Worm (Caenorhabditis elegans) whole organism, young adult: ENCODE results near the gene degl-1.

Source experiments
- B0019.2 ChIP-seq: fragments of 200-800 bp; sonication (Bioruptor generic); conservative IDR thresholded peaks from 2 replicates; pipeline ENCODE4 v1.3.6; 2022; ENCODE audit warnings: missing genetic modification reagents, missing genetic modification characterization, missing compliant biosample characterization
- C06A6.2 ChIP-seq: fragments of 200-800 bp; sonication (Bioruptor generic); conservative IDR thresholded peaks from 2 replicates; pipeline ENCODE4 v1.3.6; 2022; ENCODE audit warnings: missing genetic modification characterization, missing compliant biosample characterization
- C17E4.6 ChIP-seq: fragments of 200-800 bp; sonication (Bioruptor generic); IDR thresholded peaks from 2 replicates; pipeline ENCODE4 v1.3.6; 2022; ENCODE audit warnings: missing genetic modification reagents, missing genetic modification characterization, missing compliant biosample characterization
- D2030.7 ChIP-seq: fragments of 200-800 bp; sonication (Bioruptor generic); IDR thresholded peaks from 2 replicates; pipeline ENCODE4 v1.3.6; 2022; ENCODE audit warnings: missing genetic modification reagents, missing genetic modification characterization, missing compliant biosample characterization
- F22D6.2 ChIP-seq: sonication (generic microtip); optimal IDR thresholded peaks from 2 replicates; lab custom pipeline; 2016; ENCODE audit warnings: mild to moderate bottlenecking, missing genetic modification characterization, missing compliant biosample characterization
- F33H1.4 ChIP-seq: fragments of 200-800 bp; sonication (Bioruptor generic); IDR thresholded peaks from 2 replicates; pipeline ENCODE4 v1.3.6; 2022; ENCODE audit warnings: missing genetic modification reagents, missing genetic modification characterization, missing compliant biosample characterization
- F37B4.10 ChIP-seq: fragments of 200-800 bp; sonication (Bioruptor generic); IDR thresholded peaks from 2 replicates; pipeline ENCODE4 v1.3.6; 2022; ENCODE audit warnings: missing genetic modification characterization, missing compliant biosample characterization
- F39B2.1 ChIP-seq: fragments of 200-800 bp; sonication (Bioruptor generic); IDR thresholded peaks from 2 replicates; pipeline ENCODE4 v1.3.6; 2022; ENCODE audit warnings: missing genetic modification reagents, missing genetic modification characterization, missing compliant biosample characterization
- F49E8.2 ChIP-seq: sonication (generic microtip); optimal IDR thresholded peaks from 3 replicates; lab custom pipeline; 2017; ENCODE audit warnings: missing genetic modification characterization, mild to moderate bottlenecking, missing compliant biosample characterization, antibody characterized with exemption, moderate library complexity; ENCODE audit not compliant: insufficient read depth
- F57A8.1 ChIP-seq: fragments of 200-800 bp; sonication (Bioruptor generic); optimal IDR thresholded peaks from 2 replicates; lab custom pipeline; 2018; ENCODE audit warnings: mild to moderate bottlenecking, missing genetic modification characterization, moderate library complexity, missing compliant biosample characterization
- F57C9.4 ChIP-seq: sonication (generic microtip); optimal IDR thresholded peaks from 2 replicates; lab custom pipeline; 2017; ENCODE audit warnings: mild to moderate bottlenecking, missing genetic modification characterization, missing compliant biosample characterization
- T26A5.8 ChIP-seq: sonication (generic microtip); optimal IDR thresholded peaks from 2 replicates; lab custom pipeline; 2016; ENCODE audit warnings: missing genetic modification characterization, missing compliant biosample characterization
- Y53G8AR.9 ChIP-seq: fragments of 200-800 bp; sonication (Bioruptor generic); conservative IDR thresholded peaks from 2 replicates; pipeline ENCODE4 v1.3.6; 2022; ENCODE audit warnings: missing genetic modification reagents, missing genetic modification characterization, missing compliant biosample characterization
- Y67H2A.10 ChIP-seq: fragments of 200-800 bp; sonication (Bioruptor generic); conservative IDR thresholded peaks from 2 replicates; pipeline ENCODE4 v1.3.6; 2022; ENCODE audit warnings: missing genetic modification reagents, missing genetic modification characterization, missing compliant biosample characterization
- akir-1 ChIP-seq: fragments of 200-800 bp; sonication (Bioruptor generic); optimal IDR thresholded peaks from 2 replicates; lab custom pipeline; 2018; ENCODE audit warnings: mild to moderate bottlenecking, missing genetic modification characterization, moderate library complexity, missing compliant biosample characterization
- ama-1 ChIP-seq, 3 experiments: fragments of 150-350 bp in 1 of 3; sonication (generic microtip) in 2 of 3; optimal IDR thresholded peaks; 2 replicates each; lab custom pipeline; 2014 to 2018; ENCODE audit warnings: missing biosample characterization in 2 of 3, missing genetic modification characterization in 2 of 3, missing genetic modification reagents in 2 of 3
- atf-7 ChIP-seq: sonication (generic microtip); optimal IDR thresholded peaks from 2 replicates; lab custom pipeline; 2017; ENCODE audit warnings: mild to moderate bottlenecking, missing genetic modification characterization, missing compliant biosample characterization
- attf-5 ChIP-seq: fragments of 200-800 bp; sonication (Bioruptor generic); optimal IDR thresholded peaks from 2 replicates; lab custom pipeline; 2018; ENCODE audit warnings: mild to moderate bottlenecking, missing genetic modification characterization, missing compliant biosample characterization
- bed-1 ChIP-seq: fragments of 200-800 bp; sonication (Bioruptor generic); IDR thresholded peaks from 2 replicates; pipeline ENCODE4 v1.3.6; 2022; ENCODE audit warnings: missing genetic modification reagents, missing genetic modification characterization, missing compliant biosample characterization
- cebp-1 ChIP-seq, 2 experiments: fragments of 200-800 bp in 1 of 2; sonication (Bioruptor generic) in 1 of 2; sonication (generic microtip) in 1 of 2; IDR thresholded peaks in 1 of 2; optimal IDR thresholded peaks in 1 of 2; 2 replicates each; pipeline versions ENCODE4 v1.3.6 to Lab custom; 2017 to 2022; ENCODE audit warnings: missing compliant biosample characterization in 2 of 2, missing genetic modification characterization in 2 of 2, mild to moderate bottlenecking in 1 of 2, missing genetic modification reagents in 1 of 2, moderate library complexity in 1 of 2
- ceh-100 ChIP-seq: fragments of 200-800 bp; sonication (Bioruptor generic); IDR thresholded peaks from 2 replicates; pipeline ENCODE4 v1.3.6; 2022; ENCODE audit warnings: missing genetic modification reagents, missing genetic modification characterization, missing compliant biosample characterization
- ceh-40 ChIP-seq: fragments of 200-800 bp; sonication (Bioruptor generic); IDR thresholded peaks from 2 replicates; pipeline ENCODE4 v1.3.6; 2022; ENCODE audit warnings: missing genetic modification characterization, missing compliant biosample characterization
- ceh-58 ChIP-seq: fragments of 200-800 bp; sonication (Bioruptor generic); IDR thresholded peaks from 2 replicates; pipeline ENCODE4 v1.3.6; 2022; ENCODE audit warnings: missing genetic modification characterization, missing compliant biosample characterization
- dpl-1 ChIP-seq: fragments of 150-350 bp; optimal IDR thresholded peaks from 2 replicates; lab custom pipeline; 2014; ENCODE audit warnings: missing biosample characterization, missing genetic modification reagents, missing genetic modification characterization
- gei-17 ChIP-seq: fragments of 200-800 bp; sonication (Bioruptor generic); optimal IDR thresholded peaks from 2 replicates; lab custom pipeline; 2018; ENCODE audit warnings: mild to moderate bottlenecking, missing genetic modification characterization, missing compliant biosample characterization
- hlh-26 ChIP-seq: fragments of 200-800 bp; sonication (Bioruptor generic); conservative IDR thresholded peaks from 2 replicates; pipeline ENCODE4 v1.3.6; 2022; ENCODE audit warnings: missing genetic modification reagents, missing genetic modification characterization, missing compliant biosample characterization
- hmg-1.2 ChIP-seq: fragments of 200-800 bp; sonication (Bioruptor generic); IDR thresholded peaks from 2 replicates; pipeline ENCODE4 v1.3.6; 2022; ENCODE audit warnings: missing genetic modification reagents, missing genetic modification characterization, missing compliant biosample characterization
- hrde-1 ChIP-seq: sonication (generic microtip); optimal IDR thresholded peaks from 2 replicates; lab custom pipeline; 2016; ENCODE audit warnings: missing genetic modification characterization, mild to moderate bottlenecking, missing compliant biosample characterization, moderate library complexity, missing genotype, missing genetic modification reagents, borderline replicate concordance
- let-526 ChIP-seq: fragments of 200-800 bp; sonication (Bioruptor generic); IDR thresholded peaks from 2 replicates; pipeline ENCODE4 v1.3.6; 2022; ENCODE audit warnings: missing genetic modification reagents, missing genetic modification characterization, missing compliant biosample characterization
- lir-1 ChIP-seq: fragments of 200-800 bp; sonication (Bioruptor generic); conservative IDR thresholded peaks from 2 replicates; pipeline ENCODE4 v1.3.6; 2022; ENCODE audit warnings: missing genetic modification reagents, missing genetic modification characterization, missing compliant biosample characterization
- mel-28 ChIP-seq: sonication (generic microtip); optimal IDR thresholded peaks from 2 replicates; lab custom pipeline; 2016; ENCODE audit warnings: borderline replicate concordance, mild to moderate bottlenecking, missing genetic modification characterization, missing compliant biosample characterization
- mes-4 ChIP-seq: sonication (generic microtip); optimal IDR thresholded peaks from 2 replicates; lab custom pipeline; 2016; ENCODE audit warnings: missing genotype, missing genetic modification characterization, missing compliant biosample characterization
- nfya-1 ChIP-seq: sonication (generic microtip); optimal IDR thresholded peaks from 2 replicates; lab custom pipeline; 2017; ENCODE audit warnings: antibody characterized with exemption, missing compliant biosample characterization, missing genetic modification characterization, borderline replicate concordance; ENCODE audit not compliant: insufficient read depth
- nfya-2 ChIP-seq: fragments of 200-800 bp; sonication (Bioruptor generic); IDR thresholded peaks from 2 replicates; pipeline ENCODE4 v1.3.6; 2022; ENCODE audit warnings: missing genetic modification reagents, missing genetic modification characterization, missing compliant biosample characterization
- nhr-120 ChIP-seq: fragments of 200-800 bp; sonication (Bioruptor generic); IDR thresholded peaks from 2 replicates; pipeline ENCODE4 v1.3.6; 2022; ENCODE audit warnings: missing genetic modification characterization, missing compliant biosample characterization
- nhr-179 ChIP-seq: sonication (generic microtip); optimal IDR thresholded peaks from 2 replicates; lab custom pipeline; 2016; ENCODE audit warnings: mild to moderate bottlenecking, missing genetic modification characterization, missing compliant biosample characterization
- nhr-27 ChIP-seq: fragments of 200-800 bp; sonication (Bioruptor generic); optimal IDR thresholded peaks from 2 replicates; lab custom pipeline; 2018; ENCODE audit warnings: mild to moderate bottlenecking, missing genetic modification characterization, moderate library complexity, missing compliant biosample characterization
- pha-4 ChIP-seq: fragments of 150-350 bp; sonication (generic microtip); optimal IDR thresholded peaks from 2 replicates; lab custom pipeline; 2014; ENCODE audit warnings: missing biosample characterization, missing genetic modification reagents, missing genetic modification characterization
- rcor-1 ChIP-seq: fragments of 200-800 bp; sonication (Bioruptor generic); IDR thresholded peaks from 2 replicates; pipeline ENCODE4 v1.3.6; 2022; ENCODE audit warnings: missing genetic modification reagents, missing genetic modification characterization, missing compliant biosample characterization
- rec-8 ChIP-seq, 2 experiments: sonication (generic microtip); optimal IDR thresholded peaks; 2 replicates each; lab custom pipeline; 2016; ENCODE audit warnings: mild to moderate bottlenecking in 2 of 2, missing genetic modification characterization in 2 of 2, missing genetic modification reagents in 2 of 2, missing genotype in 2 of 2, missing biosample characterization in 1 of 2, missing compliant biosample characterization in 1 of 2, moderate library complexity in 1 of 2
- rpc-1 ChIP-seq, 2 experiments: fragments of 150-350 bp in 1 of 2; sonication (generic microtip) in 1 of 2; optimal IDR thresholded peaks; 2 replicates each; lab custom pipeline; 2014 to 2018; ENCODE audit warnings: missing biosample characterization in 1 of 2, missing genetic modification characterization in 1 of 2, missing genetic modification reagents in 1 of 2, missing genotype in 1 of 2
- sdz-38 ChIP-seq: sonication (generic microtip); optimal IDR thresholded peaks from 2 replicates; lab custom pipeline; 2016; ENCODE audit warnings: missing genotype, missing genetic modification characterization, missing compliant biosample characterization
- sea-2 ChIP-seq: fragments of 200-800 bp; sonication (Bioruptor generic); IDR thresholded peaks from 2 replicates; pipeline ENCODE4 v1.3.6; 2022; ENCODE audit warnings: missing genetic modification characterization, missing compliant biosample characterization
- somi-1 ChIP-seq: fragments of 200-800 bp; sonication (Bioruptor generic); optimal IDR thresholded peaks from 2 replicates; lab custom pipeline; 2018; ENCODE audit warnings: mild to moderate bottlenecking, missing genetic modification characterization, missing compliant biosample characterization
- tbx-9 ChIP-seq: sonication (generic microtip); optimal IDR thresholded peaks from 2 replicates; lab custom pipeline; 2016; ENCODE audit warnings: borderline replicate concordance, missing genetic modification characterization, inconsistent platforms, missing compliant biosample characterization
- tlf-1 ChIP-seq: fragments of 200-800 bp; sonication (Bioruptor generic); optimal IDR thresholded peaks from 2 replicates; lab custom pipeline; 2018; ENCODE audit warnings: mild to moderate bottlenecking, missing genetic modification characterization, missing compliant biosample characterization
- zim-3 ChIP-seq: sonication (generic microtip); optimal IDR thresholded peaks from 2 replicates; lab custom pipeline; 2017; ENCODE audit warnings: mild to moderate bottlenecking, missing genetic modification characterization, moderate library complexity, missing compliant biosample characterization

degl-1 gene

ce11 chrIV:14767693-14768251, 3.5 kb downstream of the degl-1 start, which contains the start of the genes mrps-7 and Y57G11C.3 (continued):
- peak; percentile 20 for TF ChIP-seq tlf-1 (GFP tag; lab: Kevin White, UChicago)
- peak; percentile 58; the same call in 1 of the 2 replicates for TF ChIP-seq lir-1 (GFP tag; lab: Robert Waterston, UW)
- no peak for TF ChIP-seq nfya-2 (GFP tag; lab: Robert Waterston, UW)
- peak; percentile 67 for TF ChIP-seq F49E8.2
- no peak for TF ChIP-seq gei-17 (GFP tag; lab: Kevin White, UChicago)
- no peak for TF ChIP-seq sea-2 (GFP tag; lab: Robert Waterston, UW)
- TF ChIP-seq mes-4 (tag; lab: Kevin White, UChicago): no peak
- no peak for TF ChIP-seq rec-8 (tag; optimal IDR thresholded peaks at IDR 0.05; lab: Kevin White, UChicago)
- TF ChIP-seq C17E4.6: no peak
- TF ChIP-seq akir-1 (GFP tag; lab: Kevin White, UChicago): no peak
- no peak for TF ChIP-seq ceh-58 (GFP tag; lab: Robert Waterston, UW)
- TF ChIP-seq cebp-1 (GFP tag; IDR thresholded peaks at IDR 0.05; lab: Robert Waterston, UW): peak; percentile 93
- peak; percentile 96 for TF ChIP-seq cebp-1 (tag; optimal IDR thresholded peaks at IDR 0.05; lab: Kevin White, UChicago)
- TF ChIP-seq B0019.2 (GFP tag; lab: Robert Waterston, UW): no peak
- TF ChIP-seq hlh-26 (GFP tag; lab: Robert Waterston, UW): no peak
- TF ChIP-seq atf-7 (tag; lab: Kevin White, UChicago): no peak
- peak; percentile 83 for TF ChIP-seq rcor-1 (GFP tag; lab: Robert Waterston, UW)
- peak; percentile 64; the same call in 1 of the 2 replicates for TF ChIP-seq D2030.7 (GFP tag; lab: Robert Waterston, UW)
- no peak for TF ChIP-seq T26A5.8 (tag; lab: Kevin White, UChicago)
- no peak for TF ChIP-seq F39B2.1 (GFP tag; lab: Robert Waterston, UW)
- no peak for TF ChIP-seq nhr-120 (GFP tag; lab: Robert Waterston, UW)
- peak; percentile 27 for TF ChIP-seq ama-1 (optimal IDR thresholded peaks at IDR 0.05; lab: Kevin White, UChicago)
- TF ChIP-seq ama-1 (GFP tag; optimal IDR thresholded peaks at IDR 0.05; lab: Kevin White, UChicago): no peak
- TF ChIP-seq F57A8.1: no peak
- TF ChIP-seq sdz-38 (tag; lab: Kevin White, UChicago): no peak
- TF ChIP-seq mel-28 (tag; lab: Kevin White, UChicago): no peak
- TF ChIP-seq somi-1: no peak
- no peak for TF ChIP-seq C06A6.2 (GFP tag; lab: Robert Waterston, UW)
- TF ChIP-seq nfya-1 (tag; lab: Kevin White, UChicago): no peak
- TF ChIP-seq ceh-40: no peak
- no peak for TF ChIP-seq let-526 (GFP tag; lab: Robert Waterston, UW)
- peak; percentile 80 for TF ChIP-seq pha-4
- no peak for TF ChIP-seq zim-3 (tag; lab: Kevin White, UChicago)
- TF ChIP-seq attf-5 (GFP tag; lab: Kevin White, UChicago): peak; percentile 79
- peak; percentile 18 for TF ChIP-seq dpl-1 (GFP tag; lab: Kevin White, UChicago)
- no peak for TF ChIP-seq F57C9.4 (tag; lab: Kevin White, UChicago)
- TF ChIP-seq Y67H2A.10 (GFP tag; lab: Robert Waterston, UW): no peak
- peak; percentile 56; the same call in 1 of the 2 replicates for TF ChIP-seq F33H1.4
- TF ChIP-seq nhr-179 (tag; lab: Kevin White, UChicago): no peak
- TF ChIP-seq hrde-1 (tag; lab: Kevin White, UChicago): no peak
- no peak for TF ChIP-seq nhr-27 (tag; lab: Kevin White, UChicago)
- TF ChIP-seq rpc-1 (optimal IDR thresholded peaks at IDR 0.05; lab: Kevin White, UChicago): no peak
- no peak for TF ChIP-seq rpc-1 (tag; optimal IDR thresholded peaks at IDR 0.05; lab: Kevin White, UChicago)
- TF ChIP-seq tbx-9: no peak
- peak; percentile 99 for TF ChIP-seq hmg-1.2 (GFP tag; lab: Robert Waterston, UW)
- TF ChIP-seq F22D6.2 (tag; lab: Kevin White, UChicago): no peak
- no peak; the same call in 1 of the 2 replicates for TF ChIP-seq ceh-100 (GFP tag; lab: Robert Waterston, UW)
- no peak; the same call in 1 of the 2 replicates for TF ChIP-seq Y53G8AR.9 (GFP tag; lab: Robert Waterston, UW)
- TF ChIP-seq F37B4.10 (GFP tag; lab: Robert Waterston, UW): no peak
- TF ChIP-seq bed-1: no peak
